Worm (Caenorhabditis elegans): Measurements from ENCODE around the gene T24C4.3.

DNA sequence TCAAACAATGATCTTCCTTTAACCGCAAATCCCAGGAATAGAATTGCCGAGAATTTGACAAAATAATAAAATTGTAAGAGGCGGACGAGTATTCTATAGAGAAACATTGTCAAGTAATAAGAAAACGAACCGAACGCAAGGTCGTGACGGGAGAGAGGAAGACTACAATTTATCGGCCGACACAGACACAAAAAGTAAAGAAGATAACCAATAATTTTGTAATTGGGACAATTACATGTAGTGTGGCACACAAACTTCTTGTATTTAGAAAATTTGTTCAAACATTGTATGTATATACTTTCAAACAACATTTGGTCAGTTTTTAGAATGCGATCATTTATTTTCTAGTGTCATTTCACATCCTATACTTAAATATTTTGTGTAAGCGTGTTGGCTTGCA, 40.3 kb downstream of the T24C4.3 start, which contains the start of gene ceeh-1:
- TF ChIP-seq dao-5 (tag; optimal IDR thresholded peaks at IDR 0.05) (no peak), W03F9.2 (tag; optimal IDR thresholded peaks at IDR 0.05) (no peak)

Measured in whole organism, L4/young adult.